Worm (Caenorhabditis elegans) whole organism, L2 larva: Measurements from ENCODE around the gene F09C8.1.

Source experiments
- C34F6.9 ChIP-seq: fragments of 150-350 bp; optimal IDR thresholded peaks from 2 replicates; lab custom pipeline; 2014; ENCODE audit warnings: missing biosample characterization, missing genetic modification characterization
- alr-1 ChIP-seq: fragments of 150-350 bp; optimal IDR thresholded peaks from 2 replicates; lab custom pipeline; 2014; ENCODE audit warnings: missing biosample characterization, missing genetic modification characterization
- aly-2 ChIP-seq: fragments of 150-350 bp; optimal IDR thresholded peaks from 2 replicates; lab custom pipeline; 2014; ENCODE audit warnings: missing biosample characterization, missing genetic modification characterization
- crh-2 ChIP-seq: sonication (generic microtip); optimal IDR thresholded peaks from 2 replicates; lab custom pipeline; 2017; ENCODE audit warnings: missing biosample characterization, missing genetic modification characterization
- dmd-4 ChIP-seq: sonication (generic microtip); optimal IDR thresholded peaks from 2 replicates; lab custom pipeline; 2017; ENCODE audit warnings: missing biosample characterization, missing genetic modification characterization
- egl-27 ChIP-seq: sonication (generic microtip); optimal IDR thresholded peaks from 3 replicates; lab custom pipeline; 2017; ENCODE audit warnings: missing biosample characterization, missing genetic modification reagents, missing genetic modification characterization
- elt-1 ChIP-seq: fragments of 150-350 bp; optimal IDR thresholded peaks from 2 replicates; lab custom pipeline; 2014; ENCODE audit warnings: missing biosample characterization, missing genetic modification characterization
- fos-1 ChIP-seq: fragments of 150-350 bp; optimal IDR thresholded peaks from 2 replicates; lab custom pipeline; 2014; ENCODE audit warnings: missing biosample characterization, missing genetic modification characterization
- gmeb-1 ChIP-seq: fragments of 150-350 bp; optimal IDR thresholded peaks from 2 replicates; lab custom pipeline; 2014; ENCODE audit warnings: missing biosample characterization, missing genetic modification characterization
- lin-11 ChIP-seq: fragments of 150-350 bp; sonication (generic microtip); optimal IDR thresholded peaks from 2 replicates; lab custom pipeline; 2014; ENCODE audit warnings: missing biosample characterization, missing genetic modification characterization, inconsistent platforms, mixed read lengths
- mbf-1 ChIP-seq: sonication (generic microtip); optimal IDR thresholded peaks from 2 replicates; lab custom pipeline; 2017; ENCODE audit warnings: missing biosample characterization, missing genetic modification characterization
- nhr-10 ChIP-seq: sonication (generic microtip); optimal IDR thresholded peaks from 2 replicates; lab custom pipeline; 2017; ENCODE audit warnings: missing biosample characterization, missing genetic modification characterization
- nhr-11 ChIP-seq: fragments of 150-350 bp; optimal IDR thresholded peaks from 2 replicates; lab custom pipeline; 2014; ENCODE audit warnings: missing biosample characterization, missing genetic modification characterization
- nhr-129 ChIP-seq: fragments of 150-350 bp; optimal IDR thresholded peaks from 2 replicates; lab custom pipeline; 2014; ENCODE audit warnings: missing biosample characterization, missing genetic modification characterization
- nhr-21 ChIP-seq: fragments of 150-350 bp; optimal IDR thresholded peaks from 2 replicates; lab custom pipeline; 2014; ENCODE audit warnings: missing biosample characterization, missing genetic modification characterization
- nhr-237 ChIP-seq: fragments of 150-350 bp; optimal IDR thresholded peaks from 2 replicates; lab custom pipeline; 2014; ENCODE audit warnings: missing biosample characterization, missing genetic modification characterization
- nhr-25 ChIP-seq: fragments of 150-350 bp; sonication (generic microtip); optimal IDR thresholded peaks from 3 replicates; lab custom pipeline; 2014; ENCODE audit warnings: missing biosample characterization, missing genetic modification characterization
- nhr-6 ChIP-seq: fragments of 150-350 bp; optimal IDR thresholded peaks from 2 replicates; lab custom pipeline; 2014; ENCODE audit warnings: missing biosample characterization, missing genetic modification characterization
- nhr-77 ChIP-seq: fragments of 150-350 bp; optimal IDR thresholded peaks from 2 replicates; lab custom pipeline; 2014; ENCODE audit warnings: missing biosample characterization, missing genetic modification characterization
- peb-1 ChIP-seq: fragments of 150-350 bp; optimal IDR thresholded peaks from 2 replicates; lab custom pipeline; 2014; ENCODE audit warnings: missing biosample characterization, missing genetic modification characterization
- sem-4 ChIP-seq: fragments of 150-350 bp; optimal IDR thresholded peaks from 2 replicates; lab custom pipeline; 2014; ENCODE audit warnings: missing biosample characterization, missing genetic modification reagents, missing genetic modification characterization
- skn-1 ChIP-seq: sonication (generic microtip); optimal IDR thresholded peaks from 2 replicates; lab custom pipeline; 2017; ENCODE audit warnings: missing biosample characterization, missing genetic modification characterization
- sma-9 ChIP-seq, 2 experiments: fragments of 150-350 bp in 1 of 2; sonication (generic microtip) in 1 of 2; optimal IDR thresholded peaks; 2 replicates each; lab custom pipeline; 2014 to 2016; ENCODE audit warnings: missing genetic modification characterization in 2 of 2, mild to moderate bottlenecking in 1 of 2, missing biosample characterization in 1 of 2, missing compliant biosample characterization in 1 of 2, missing genetic modification reagents in 1 of 2, moderate library complexity in 1 of 2
- snpc-4 ChIP-seq: fragments of 150-350 bp; optimal IDR thresholded peaks from 2 replicates; lab custom pipeline; 2014; ENCODE audit warnings: missing biosample characterization, missing genetic modification characterization
- unc-39 ChIP-seq: fragments of 150-350 bp; optimal IDR thresholded peaks from 2 replicates; lab custom pipeline; 2014; ENCODE audit warnings: missing biosample characterization, missing genetic modification characterization
- unc-55 ChIP-seq: fragments of 150-350 bp; sonication (generic microtip); optimal IDR thresholded peaks from 3 replicates; lab custom pipeline; 2014; ENCODE audit warnings: missing biosample characterization, missing genetic modification reagents, missing genetic modification characterization
- zag-1 ChIP-seq: fragments of 150-350 bp; optimal IDR thresholded peaks from 2 replicates; lab custom pipeline; 2014; ENCODE audit warnings: missing biosample characterization, missing genetic modification characterization
- ztf-1 ChIP-seq: fragments of 200-800 bp; sonication (Bioruptor generic); conservative IDR thresholded peaks from 2 replicates; pipeline ENCODE4 v1.3.6; 2022; ENCODE audit warnings: missing genetic modification characterization, missing compliant biosample characterization
- ztf-11 ChIP-seq: sonication (generic microtip); optimal IDR thresholded peaks from 2 replicates; lab custom pipeline; 2017; ENCODE audit warnings: missing biosample characterization, missing genetic modification characterization

The F09C8.1 gene

DNA sequence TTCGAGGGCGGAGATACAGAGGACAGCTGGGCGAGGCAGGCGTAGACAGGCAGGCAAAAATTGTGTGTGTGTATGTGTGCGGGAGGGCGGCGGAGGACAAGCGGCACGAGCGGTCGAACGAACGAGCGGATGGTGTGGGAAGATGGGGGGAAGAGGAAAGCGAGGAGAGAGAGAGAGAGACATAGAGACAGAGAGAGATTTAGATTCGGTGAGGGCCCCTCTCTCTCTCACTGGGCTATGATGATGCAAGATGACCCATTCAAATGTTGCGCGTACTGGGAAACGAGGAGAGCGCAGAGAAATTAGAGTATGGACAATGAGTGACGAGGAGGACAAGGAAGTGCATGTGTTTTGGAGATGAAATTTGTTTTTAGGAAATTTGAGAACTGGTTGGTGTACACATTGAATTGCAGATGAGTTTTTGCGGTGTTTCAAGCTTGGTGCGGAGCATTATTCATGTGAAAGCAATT, 15.6 kb downstream of the F09C8.1 start (continued):
- peak; percentile 84 for TF ChIP-seq nhr-6 (tag; lab: Kevin White, UChicago)
- TF ChIP-seq sma-9 (GFP tag; optimal IDR thresholded peaks at IDR 0.05; lab: Kevin White, UChicago), result peak; percentile 94
- TF ChIP-seq sma-9 (tag; optimal IDR thresholded peaks at IDR 0.05; lab: Kevin White, UChicago), result no peak
- TF ChIP-seq nhr-10 (tag; lab: Kevin White, UChicago), result no peak
- TF ChIP-seq nhr-237 (tag; lab: Kevin White, UChicago), result no peak
- no peak for TF ChIP-seq skn-1 (tag; lab: Kevin White, UChicago)
- no peak for TF ChIP-seq mbf-1 (tag; lab: Kevin White, UChicago)
- peak; percentile 85 for TF ChIP-seq C34F6.9 (tag; lab: Kevin White, UChicago)
- no peak for TF ChIP-seq nhr-77
- TF ChIP-seq gmeb-1 (tag; lab: Kevin White, UChicago), result peak; percentile 22
- TF ChIP-seq aly-2 (tag; lab: Kevin White, UChicago), result no peak
- TF ChIP-seq unc-39 (tag; lab: Kevin White, UChicago), result peak; percentile 81
- TF ChIP-seq sem-4 (tag; lab: Kevin White, UChicago), result peak; percentile 89
- peak; percentile 68 for TF ChIP-seq lin-11 (tag; lab: Kevin White, UChicago)

- TF ChIP-seq mbf-1 (tag; lab: Kevin White, UChicago) (no peak), nhr-129 (tag; lab: Kevin White, UChicago) (peak; percentile 42)
These were observed 16.2 kb downstream of the F09C8.1 start, which contains the start of gene F09C8.2 for ce11 chrX:16146972-16147593. TSS of gene F09C8.2 (minus strand) at chrX:16147022.

DNA sequence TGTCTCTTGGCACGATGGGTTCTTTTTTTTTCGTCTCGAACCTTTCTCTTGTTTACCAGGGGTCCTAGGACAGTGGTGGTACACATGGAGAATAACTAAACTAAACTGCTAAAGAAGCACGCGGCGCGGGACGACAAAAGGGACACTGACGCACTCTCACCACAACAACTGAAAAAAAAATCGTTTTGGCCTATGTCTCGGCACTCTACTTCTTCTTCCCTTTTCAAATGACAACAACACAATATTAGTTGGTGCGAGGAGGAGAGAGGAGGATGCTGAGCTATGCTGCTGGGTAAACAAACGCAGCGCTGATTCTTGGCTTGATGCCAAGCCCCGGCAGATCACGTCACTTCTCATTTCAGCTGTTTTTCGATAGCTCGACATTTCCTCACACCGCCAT, 18.1 kb downstream of the F09C8.1 start:
- TF ChIP-seq alr-1 (tag; lab: Kevin White, UChicago) (no peak), zag-1 (tag; lab: Kevin White, UChicago) (no peak), elt-1 (tag; lab: Kevin White, UChicago) (no peak), egl-27 (tag; lab: Kevin White, UChicago) (no peak), nhr-21 (no peak), ztf-11 (tag; lab: Kevin White, UChicago) (no peak), dmd-4 (no peak), unc-55 (GFP tag; lab: Kevin White, UChicago) (peak; percentile 48)

- TF ChIP-seq fos-1 (tag; lab: Kevin White, UChicago) (no peak), snpc-4 (tag; lab: Kevin White, UChicago) (peak; percentile 21), C34F6.9 (tag; lab: Kevin White, UChicago) (no peak), peb-1 (no peak), unc-55 (GFP tag; lab: Kevin White, UChicago) (no peak), nhr-11 (tag; lab: Kevin White, UChicago) (no peak)
- TF ChIP-seq, all 48 proteins: peak for 1
These were observed 18.7 kb downstream of the F09C8.1 start for ce11 chrX:16144584-16144983.

DNA sequence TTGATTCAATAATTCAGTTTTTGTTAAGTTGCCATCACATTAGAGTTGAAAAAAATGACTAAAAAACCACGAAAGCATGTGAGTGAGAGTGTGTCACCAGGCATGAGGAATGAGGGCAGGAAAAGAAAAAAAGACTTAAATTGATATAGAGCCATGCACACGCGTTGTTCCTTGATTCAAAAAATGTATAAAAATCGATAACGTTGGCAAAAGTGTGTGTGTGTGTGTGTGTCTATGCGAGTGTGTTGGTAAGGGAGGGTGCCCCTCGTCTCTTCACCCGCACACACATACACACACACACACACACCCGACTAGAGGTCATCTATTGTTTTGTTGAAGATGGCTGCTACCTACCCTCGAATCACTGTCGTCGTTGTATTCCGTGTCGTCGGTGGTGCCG, 19.5 kb downstream of the F09C8.1 start:
- TF ChIP-seq crh-2 (tag; lab: Kevin White, UChicago) (peak; percentile 20), C34F6.9 (tag; lab: Kevin White, UChicago) (peak; percentile 1), nhr-25 (tag; lab: Kevin White, UChicago) (peak; percentile 20), unc-39 (tag; lab: Kevin White, UChicago) (no peak), nhr-129 (tag; lab: Kevin White, UChicago) (peak; percentile 54)

- TF ChIP-seq fos-1 (tag; lab: Kevin White, UChicago) (no peak), ztf-1 (no peak), nhr-237 (tag; lab: Kevin White, UChicago) (no peak), ztf-11 (tag; lab: Kevin White, UChicago) (no peak)
These were observed 22.5 kb downstream of the F09C8.1 start for ce11 chrX:16140822-16141221.

DNA sequence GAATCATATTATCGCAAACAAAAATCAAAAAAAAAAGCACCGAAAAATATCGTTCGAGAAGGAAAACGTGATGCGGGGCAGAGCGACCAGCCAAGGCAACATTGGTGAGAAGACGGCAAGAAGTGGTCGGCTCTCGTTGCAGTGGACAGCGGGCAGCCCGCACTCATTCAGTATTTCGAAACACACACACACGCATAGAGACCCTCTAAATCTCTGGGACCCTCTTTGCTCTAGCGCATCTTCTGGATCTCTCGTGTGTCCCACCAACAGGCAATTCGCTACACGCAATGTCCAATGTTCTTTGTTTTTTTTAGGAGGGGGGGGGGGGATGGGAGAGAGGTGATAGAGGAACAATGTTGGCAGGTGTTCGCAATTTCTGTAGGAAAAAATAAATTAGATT, 29.5 kb downstream of the F09C8.1 start:
- TF ChIP-seq elt-1 (tag; lab: Kevin White, UChicago), result no peak
- peak; percentile 62 for TF ChIP-seq nhr-129 (tag; lab: Kevin White, UChicago)
- TF ChIP-seq crh-2 (tag; lab: Kevin White, UChicago), result no peak
- TF ChIP-seq nhr-25 (tag; lab: Kevin White, UChicago), result no peak
- TF ChIP-seq zag-1 (tag; lab: Kevin White, UChicago), result peak; percentile 52
- peak; percentile 8 for TF ChIP-seq lin-11 (tag; lab: Kevin White, UChicago)
- peak; percentile 58 for TF ChIP-seq unc-55 (GFP tag; lab: Kevin White, UChicago)
- TF ChIP-seq, all 48 proteins: peak for 4
